Fruit fly (Drosophila melanogaster) whole organism, embryonic: ENCODE measurements around the gene CG42579.

Experiments used
- Ada2b ChIP-seq: fragments of 200-800 bp; sonication (Bioruptor generic); IDR thresholded peaks from 2 replicates; pipeline ENCODE4 v1.3.6; 2022; ENCODE audit warnings: missing biosample characterization, missing genetic modification characterization
- C15 ChIP-seq: fragments of 200-800 bp; sonication (Bioruptor generic); IDR thresholded peaks from 3 replicates; pipeline ENCODE4 v1.3.6; 2022; ENCODE audit warnings: missing biosample characterization, missing genetic modification characterization
- CG11695 ChIP-seq: fragments of 200-800 bp; sonication (Bioruptor generic); IDR thresholded peaks from 3 replicates; pipeline ENCODE4 v1.3.6; 2022; ENCODE audit warnings: missing biosample characterization, missing genetic modification characterization
- CG12071 ChIP-seq: fragments of 200-800 bp; sonication (Bioruptor generic); optimal IDR thresholded peaks from 3 replicates; lab custom pipeline; 2018; ENCODE audit warnings: missing biosample characterization, mild to moderate bottlenecking, missing genetic modification characterization
- CG12769 ChIP-seq: fragments of 200-800 bp; sonication (Bioruptor generic); optimal IDR thresholded peaks from 2 replicates; lab custom pipeline; 2019; ENCODE audit warnings: missing biosample characterization, mild to moderate bottlenecking, missing genetic modification characterization, moderate library complexity
- CG15011 ChIP-seq: fragments of 200-800 bp; sonication (Bioruptor generic); optimal IDR thresholded peaks from 3 replicates; lab custom pipeline; 2018; ENCODE audit warnings: missing biosample characterization, mild to moderate bottlenecking, missing genetic modification characterization
- CG1529 ChIP-seq: fragments of 200-800 bp; sonication (Bioruptor generic); optimal IDR thresholded peaks from 3 replicates; lab custom pipeline; 2018; ENCODE audit warnings: missing biosample characterization, missing genetic modification characterization
- CG18011 ChIP-seq: fragments of 200-800 bp; sonication (Bioruptor generic); optimal IDR thresholded peaks from 2 replicates; lab custom pipeline; 2017; ENCODE audit warnings: missing biosample characterization, missing genetic modification characterization, mild to moderate bottlenecking, moderate library complexity, missing genotype
- CG2712 ChIP-seq: fragments of 200-800 bp; optimal IDR thresholded peaks from 3 replicates; lab custom pipeline; 2019; ENCODE audit warnings: missing biosample characterization, mild to moderate bottlenecking, missing genetic modification characterization, moderate library complexity
- CG3726 ChIP-seq: fragments of 200-800 bp; sonication (Bioruptor generic); IDR thresholded peaks from 3 replicates; pipeline ENCODE4, ENCODE4 v1.3.6; 2022; ENCODE audit warnings: missing biosample characterization, missing genetic modification characterization
- CG5953 ChIP-seq: fragments of 200-800 bp; sonication (Bioruptor generic); IDR thresholded peaks from 2 replicates; pipeline ENCODE4 v1.3.6; 2022; ENCODE audit warnings: missing biosample characterization, missing genetic modification characterization
- CG6175 ChIP-seq: fragments of 200-800 bp; sonication (Bioruptor generic); IDR thresholded peaks from 3 replicates; pipeline ENCODE4 v1.3.6; 2022; ENCODE audit warnings: missing biosample characterization, missing genetic modification characterization
- CG6765 ChIP-seq: fragments of 200-800 bp; sonication (Bioruptor generic); optimal IDR thresholded peaks from 3 replicates; lab custom pipeline; 2017; ENCODE audit warnings: missing biosample characterization, mild to moderate bottlenecking, missing genetic modification characterization
- CG8388 ChIP-seq: fragments of 200-800 bp; sonication (Bioruptor generic); optimal IDR thresholded peaks from 2 replicates; lab custom pipeline; 2019; ENCODE audit warnings: missing biosample characterization, mild to moderate bottlenecking, missing genetic modification characterization, moderate library complexity
- CrebB ChIP-seq: fragments of 200-800 bp; sonication (Bioruptor generic); optimal IDR thresholded peaks from 3 replicates; lab custom pipeline; 2018; ENCODE audit warnings: missing biosample characterization, mild to moderate bottlenecking, missing genetic modification characterization
- D19A ChIP-seq: fragments of 200-800 bp; optimal IDR thresholded peaks from 3 replicates; lab custom pipeline; 2019; ENCODE audit warnings: missing biosample characterization, mild to moderate bottlenecking, missing genetic modification characterization, moderate library complexity
- Deaf1 ChIP-seq: fragments of 200-800 bp; optimal IDR thresholded peaks from 3 replicates; lab custom pipeline; 2019; ENCODE audit warnings: missing biosample characterization, mild to moderate bottlenecking, missing genetic modification characterization, moderate library complexity
- E2f1 ChIP-seq: fragments of 200-800 bp; sonication (Bioruptor generic); IDR thresholded peaks from 2 replicates; pipeline ENCODE4 v1.3.6; 2022; ENCODE audit warnings: missing biosample characterization, missing genetic modification characterization
- ERR ChIP-seq: fragments of 200-800 bp; sonication (Bioruptor generic); optimal IDR thresholded peaks from 2 replicates; lab custom pipeline; 2016; ENCODE audit warnings: missing biosample characterization, missing genetic modification characterization
- H2.0 ChIP-seq: fragments of 200-800 bp; sonication (Bioruptor generic); IDR thresholded peaks from 2 replicates; pipeline ENCODE4 v1.3.6; 2022; ENCODE audit warnings: missing biosample characterization, missing genetic modification characterization
- Hr78 ChIP-seq, 2 experiments: fragments of 200-800 bp in 1 of 2; fragments of >200 bp in 1 of 2; sonication (Bioruptor generic) in 1 of 2; optimal IDR thresholded peaks; 2 replicates each; lab custom pipeline; 2017 to 2019; ENCODE audit warnings: missing biosample characterization in 2 of 2, missing genetic modification characterization in 2 of 2, mild to moderate bottlenecking in 1 of 2, moderate library complexity in 1 of 2
- Med ChIP-seq: fragments of 200-800 bp; sonication (Bioruptor generic); peaks from one replicate; lab custom pipeline; 2016; ENCODE audit warnings: missing biosample characterization, missing genetic modification characterization, mild to moderate bottlenecking, inconsistent platforms, moderate library complexity
- Myb ChIP-seq: fragments of 200-800 bp; sonication (Bioruptor generic); optimal IDR thresholded peaks from 2 replicates; lab custom pipeline; 2016; ENCODE audit warnings: missing biosample characterization, missing genetic modification characterization
- Ravus ChIP-seq: fragments of 200-800 bp; sonication (Bioruptor generic); IDR thresholded peaks from 2 replicates; pipeline ENCODE4 v1.3.6; 2022; ENCODE audit warnings: missing biosample characterization, missing genetic modification characterization
- Rfx ChIP-seq: fragments of 200-800 bp; sonication (Bioruptor generic); IDR thresholded peaks from 2 replicates; pipeline ENCODE4 v1.3.6; 2022; ENCODE audit warnings: missing biosample characterization, missing genetic modification characterization
- Spps ChIP-seq: fragments of 200-800 bp; sonication (Bioruptor generic); optimal IDR thresholded peaks from 2 replicates; lab custom pipeline; 2018; ENCODE audit warnings: missing biosample characterization, mild to moderate bottlenecking, missing genetic modification characterization
- Stat92E ChIP-seq, 3 experiments: fragments of >200 bp in 2 of 3; fragments of 200-800 bp in 1 of 3; sonication (Bioruptor generic) in 1 of 3; optimal IDR thresholded peaks; 2 replicates each; lab custom pipeline; 2017 to 2019; ENCODE audit warnings: missing biosample characterization in 3 of 3, missing genetic modification characterization in 3 of 3, mild to moderate bottlenecking in 1 of 3, moderate library complexity in 1 of 3
- Tbp ChIP-seq: fragments of >200 bp; optimal IDR thresholded peaks from 2 replicates; lab custom pipeline; 2018; ENCODE audit warnings: missing biosample characterization, missing genetic modification characterization
- Usf ChIP-seq: fragments of 200-800 bp; sonication (Bioruptor generic); optimal IDR thresholded peaks from 2 replicates; lab custom pipeline; 2017; ENCODE audit warnings: missing genotype, missing biosample characterization, missing genetic modification characterization
- Xbp1 ChIP-seq: fragments of 200-800 bp; sonication (Bioruptor generic); optimal IDR thresholded peaks from 3 replicates; lab custom pipeline; 2016; ENCODE audit warnings: missing biosample characterization, mild to moderate bottlenecking, missing genetic modification characterization
- ara ChIP-seq: fragments of 200-800 bp; sonication (Bioruptor generic); IDR thresholded peaks from 2 replicates; pipeline ENCODE4 v1.3.6; 2022; ENCODE audit warnings: missing biosample characterization, missing genetic modification characterization
- cad ChIP-seq: fragments of >200 bp; optimal IDR thresholded peaks from 2 replicates; lab custom pipeline; 2017; ENCODE audit warnings: missing biosample characterization, missing genetic modification characterization
- crol ChIP-seq: fragments of 200-800 bp; sonication (Bioruptor generic); IDR thresholded peaks from 2 replicates; pipeline ENCODE4 v1.3.6; 2022; ENCODE audit warnings: missing biosample characterization, missing genetic modification characterization
- disco-r ChIP-seq: fragments of 200-800 bp; sonication (Bioruptor generic); optimal IDR thresholded peaks from 2 replicates; lab custom pipeline; 2016; ENCODE audit warnings: missing biosample characterization, missing genetic modification characterization
- dm ChIP-seq: fragments of 200-800 bp; sonication (Bioruptor generic); optimal IDR thresholded peaks from 3 replicates; lab custom pipeline; 2016; ENCODE audit warnings: missing biosample characterization, missing genetic modification characterization
- fd64A ChIP-seq: fragments of 200-800 bp; sonication (Bioruptor generic); optimal IDR thresholded peaks from 3 replicates; lab custom pipeline; 2018; ENCODE audit warnings: missing biosample characterization, mild to moderate bottlenecking, missing genetic modification characterization
- fru ChIP-seq: fragments of >200 bp; optimal IDR thresholded peaks from 2 replicates; lab custom pipeline; 2017
- fu2 ChIP-seq: fragments of 200-800 bp; sonication (Bioruptor generic); optimal IDR thresholded peaks from 2 replicates; lab custom pipeline; 2016; ENCODE audit warnings: missing biosample characterization, missing genetic modification characterization
- gem ChIP-seq: fragments of 200-800 bp; sonication (Bioruptor generic); optimal IDR thresholded peaks from 2 replicates; lab custom pipeline; 2019; ENCODE audit warnings: missing biosample characterization, mild to moderate bottlenecking, missing genetic modification characterization, moderate library complexity
- gsb-n ChIP-seq: fragments of 200-800 bp; sonication (Bioruptor generic); optimal IDR thresholded peaks from 3 replicates; lab custom pipeline; 2018; ENCODE audit warnings: missing biosample characterization, mild to moderate bottlenecking, missing genetic modification characterization
- jigr1 ChIP-seq: fragments of 200-800 bp; sonication (Bioruptor generic); IDR thresholded peaks from 3 replicates; pipeline ENCODE4 v1.3.6; 2022; ENCODE audit warnings: missing biosample characterization, missing genetic modification characterization
- klu ChIP-seq: fragments of 200-800 bp; sonication (Bioruptor generic); IDR thresholded peaks from 2 replicates; pipeline ENCODE4 v1.3.6; 2022; ENCODE audit warnings: missing biosample characterization, missing genetic modification characterization
- nerfin-2 ChIP-seq: fragments of 200-800 bp; sonication (Bioruptor generic); IDR thresholded peaks from 2 replicates; pipeline ENCODE4 v1.3.6; 2022; ENCODE audit warnings: missing biosample characterization, missing genetic modification characterization; ENCODE audit not compliant: partially characterized antibody
- pho ChIP-seq: fragments of 200-800 bp; sonication (Bioruptor generic); optimal IDR thresholded peaks from 2 replicates; lab custom pipeline; 2016; ENCODE audit warnings: missing biosample characterization, missing genetic modification characterization
- ro ChIP-seq: fragments of 200-800 bp; sonication (Bioruptor generic); IDR thresholded peaks from 2 replicates; pipeline ENCODE4 v1.3.6; 2022; ENCODE audit warnings: missing biosample characterization, missing genetic modification characterization
- row ChIP-seq: fragments of 200-800 bp; sonication (Bioruptor generic); IDR thresholded peaks from 3 replicates; pipeline ENCODE4 v1.3.6; 2022; ENCODE audit warnings: missing biosample characterization, missing genetic modification characterization
- sd ChIP-seq: fragments of 200-800 bp; sonication (Bioruptor generic); optimal IDR thresholded peaks from 3 replicates; lab custom pipeline; 2018; ENCODE audit warnings: missing biosample characterization, mild to moderate bottlenecking, missing genetic modification characterization, moderate library complexity
- sens-2 ChIP-seq: fragments of 200-800 bp; sonication (Bioruptor generic); IDR thresholded peaks from 2 replicates; pipeline ENCODE4 v1.3.6; 2022; ENCODE audit warnings: missing biosample characterization, missing genetic modification characterization
- stwl ChIP-seq: fragments of 200-800 bp; sonication (Bioruptor generic); optimal IDR thresholded peaks from 3 replicates; lab custom pipeline; 2018; ENCODE audit warnings: missing biosample characterization, mild to moderate bottlenecking, missing genetic modification characterization, moderate library complexity
- vfl ChIP-seq: fragments of 200-800 bp; sonication (Bioruptor generic); optimal IDR thresholded peaks from 2 replicates; lab custom pipeline; 2016; ENCODE audit warnings: missing biosample characterization, missing genetic modification characterization

CG42579 gene

DNA sequence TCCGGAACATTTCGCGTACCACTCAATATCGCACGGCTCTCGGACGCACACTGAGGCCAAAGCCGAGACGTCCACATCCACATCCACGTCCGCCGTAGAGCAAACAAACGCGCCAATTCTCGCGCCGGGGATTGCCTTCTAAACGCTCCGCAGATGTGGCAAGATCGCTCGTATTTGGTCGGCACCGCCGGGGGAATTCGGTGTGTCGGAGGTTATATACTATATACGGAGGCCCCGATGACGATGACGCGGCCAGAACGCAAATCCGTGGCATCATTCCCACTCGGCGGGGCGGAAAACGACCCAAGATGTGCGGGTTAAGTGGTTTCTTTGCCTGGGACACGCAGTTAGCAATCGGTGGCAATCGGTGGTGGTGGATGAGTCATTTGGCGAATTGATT lies 9.2 kb upstream of the CG42579 start:
- TF ChIP-seq CG6175 (peak; percentile 75; the same call in 1 of the 3 replicates), Stat92E (GFP tag; optimal IDR thresholded peaks at IDR 0.05; lab: Kevin White, UChicago) (no peak), Med (GFP tag; lab: Kevin White, UChicago) (peak; percentile 35), CG12769 (tag; lab: Kevin White, UChicago) (peak; percentile 79), row (GFP tag; lab: Robert Waterston, UW) (no peak), crol (0 out of 2 replicates have a peak, but pooled peaks have one; percentile 7), Hr78 (GFP tag; optimal IDR thresholded peaks at IDR 0.05; lab: Kevin White, UChicago) (peak in 1 of 2 experiments; percentile 69), Deaf1 (tag; lab: Kevin White, UChicago) (peak; percentile 67), Usf (GFP tag; lab: Kevin White, UChicago) (no peak), CG18011 (GFP tag; lab: Kevin White, UChicago) (no peak), ERR (GFP tag; lab: Kevin White, UChicago) (no peak), sd (tag; lab: Kevin White, UChicago) (peak; percentile 8), ara (GFP tag; lab: Robert Waterston, UW) (no peak), fd64A (GFP tag; lab: Kevin White, UChicago) (no peak), disco-r (GFP tag; lab: Kevin White, UChicago) (no peak)

DNA sequence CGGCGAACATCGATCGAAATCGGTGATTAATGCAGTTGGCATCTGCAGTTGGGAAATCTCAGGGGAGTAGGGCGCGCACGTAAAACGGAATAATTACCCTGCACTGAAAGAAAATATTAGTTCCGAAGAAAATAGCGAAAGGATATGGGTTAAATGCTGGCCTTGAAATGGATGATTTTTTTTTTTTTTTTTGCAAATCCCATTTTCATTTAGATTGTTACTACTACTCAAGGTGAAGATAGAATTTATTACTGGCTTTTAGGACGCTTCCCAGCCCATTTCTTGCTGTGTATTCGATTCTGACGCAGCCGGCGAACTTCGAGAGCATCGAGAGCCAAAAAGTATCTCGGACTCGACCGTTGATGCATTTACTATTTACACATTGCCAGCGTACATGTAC lies 8.4 kb upstream of the CG42579 start:
- TF ChIP-seq klu (GFP tag; lab: Robert Waterston, UW): 0 out of 2 replicates have a peak, but pooled peaks have one; percentile 31
- TF ChIP-seq CG1529: peak; percentile 26
- TF ChIP-seq CG12071 (GFP tag; lab: Kevin White, UChicago): no peak
- no peak for TF ChIP-seq stwl (tag; lab: Kevin White, UChicago)
- TF ChIP-seq CG2712 (tag; lab: Kevin White, UChicago): peak; percentile 43
- no peak for TF ChIP-seq Tbp (GFP tag; lab: Kevin White, UChicago)
- TF ChIP-seq jigr1: 0 out of 3 replicates have a peak, but pooled peaks have one; percentile 30
- peak; percentile 68 for TF ChIP-seq gem (tag; lab: Kevin White, UChicago)
- TF ChIP-seq Ravus (GFP tag; lab: Robert Waterston, UW): no peak
- TF ChIP-seq Spps (tag; lab: Kevin White, UChicago): no peak
- no peak for TF ChIP-seq CG15011 (GFP tag; lab: Kevin White, UChicago)
- peak; percentile 30; the same call in 1 of the 2 replicates for TF ChIP-seq sens-2 (GFP tag; lab: Robert Waterston, UW)
- peak; percentile 43 for TF ChIP-seq Xbp1 (GFP tag; lab: Kevin White, UChicago)
- TF ChIP-seq Ada2b (GFP tag; lab: Robert Waterston, UW): peak; percentile 50
- no peak for TF ChIP-seq CG3726 (GFP tag; lab: Robert Waterston, UW)
- peak; percentile 37; the same call in 1 of the 2 replicates for TF ChIP-seq Rfx (GFP tag; lab: Robert Waterston, UW)
- TF ChIP-seq C15 (GFP tag; lab: Robert Waterston, UW): no peak
- TF ChIP-seq D19A (tag; lab: Kevin White, UChicago): no peak
- 0 out of 3 replicates have a peak, but pooled peaks have one; percentile 42 for TF ChIP-seq CG11695 (GFP tag; lab: Robert Waterston, UW)
- no peak for TF ChIP-seq nerfin-2 (GFP tag; lab: Robert Waterston, UW)
- no peak for TF ChIP-seq dm
- no peak for TF ChIP-seq cad
- 0 out of 2 replicates have a peak, but pooled peaks have one; percentile 39 for TF ChIP-seq E2f1
- no peak for TF ChIP-seq fd64A (GFP tag; lab: Kevin White, UChicago)
- TF ChIP-seq CG5953 (GFP tag; lab: Robert Waterston, UW): no peak
- no peak for TF ChIP-seq CrebB (tag; lab: Kevin White, UChicago)
- TF ChIP-seq CG6765 (GFP tag; lab: Kevin White, UChicago): no peak
- no peak for TF ChIP-seq ro (GFP tag; lab: Robert Waterston, UW)
- peak; percentile 54; the same call in 1 of the 2 replicates for TF ChIP-seq H2.0 (GFP tag; lab: Robert Waterston, UW)
- no peak for TF ChIP-seq Usf (GFP tag; lab: Kevin White, UChicago)
- TF ChIP-seq fu2 (GFP tag; lab: Kevin White, UChicago): peak; percentile 26
- no peak for TF ChIP-seq fru (lab: Kevin White, UChicago)
- no peak for TF ChIP-seq pho (GFP tag; lab: Kevin White, UChicago)
- no peak for TF ChIP-seq vfl (GFP tag; lab: Kevin White, UChicago)
- TF ChIP-seq gsb-n (tag; lab: Kevin White, UChicago): no peak
- peak; percentile 17 for TF ChIP-seq Myb (GFP tag; lab: Kevin White, UChicago)
- TF ChIP-seq CG8388: peak; percentile 10
